Worm (Caenorhabditis elegans): Measurements from ENCODE around the gene col-142.

DNA sequence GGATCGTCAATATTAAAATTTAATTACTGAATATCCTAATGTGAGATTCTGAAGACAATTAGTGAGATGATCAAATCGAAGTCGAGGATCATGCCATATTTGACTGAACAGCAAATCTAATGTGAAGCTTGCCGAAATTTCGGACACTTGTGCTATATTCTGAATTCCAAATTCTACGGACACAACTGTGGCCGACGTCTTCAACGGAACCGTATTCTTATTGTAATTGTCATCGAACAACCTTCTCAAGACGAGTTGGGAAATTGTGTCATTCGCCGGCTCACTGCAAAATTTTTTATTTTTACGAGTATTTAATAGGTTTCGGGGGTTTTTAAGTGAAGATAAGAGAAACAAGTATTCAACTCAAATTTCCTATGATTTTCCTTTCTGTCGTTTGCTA, 11.5 kb downstream of the col-142 start, which contains the start of gene T15B7.1:
- TF ChIP-seq ctbp-1 (GFP tag; IDR thresholded peaks at IDR 0.05) (no peak), aly-2 (tag; optimal IDR thresholded peaks at IDR 0.05) (no peak)

Measured in whole organism, L4 larva.